Worm (Caenorhabditis elegans) whole organism, L2 larva: ENCODE measurements around the gene ampd-1.

ENCODE experiments used
- C34F6.9 ChIP-seq: fragments of 150-350 bp; optimal IDR thresholded peaks from 2 replicates; lab custom pipeline; 2014; ENCODE audit warnings: missing biosample characterization, missing genetic modification characterization
- F13H6.1 ChIP-seq: sonication (generic microtip); optimal IDR thresholded peaks from 2 replicates; lab custom pipeline; 2016; ENCODE audit warnings: missing genetic modification characterization, missing compliant biosample characterization
- Y55F3AM.14 ChIP-seq: fragments of 200-800 bp; sonication (Bioruptor generic); optimal IDR thresholded peaks from 2 replicates; lab custom pipeline; 2018; ENCODE audit warnings: mild to moderate bottlenecking, missing genetic modification characterization, missing compliant biosample characterization
- alr-1 ChIP-seq: fragments of 150-350 bp; optimal IDR thresholded peaks from 2 replicates; lab custom pipeline; 2014; ENCODE audit warnings: missing biosample characterization, missing genetic modification characterization
- aly-2 ChIP-seq: fragments of 150-350 bp; optimal IDR thresholded peaks from 2 replicates; lab custom pipeline; 2014; ENCODE audit warnings: missing biosample characterization, missing genetic modification characterization
- ama-1 ChIP-seq: fragments of 150-350 bp; optimal IDR thresholded peaks from 2 replicates; lab custom pipeline; 2018; ENCODE audit warnings: inconsistent platforms
- blmp-1 ChIP-seq: sonication (generic microtip); optimal IDR thresholded peaks from 2 replicates; lab custom pipeline; 2017; ENCODE audit warnings: missing genetic modification characterization, mild to moderate bottlenecking, missing compliant biosample characterization, antibody characterized with exemption, moderate library complexity; ENCODE audit not compliant: insufficient read depth
- ceh-16 ChIP-seq: fragments of 150-350 bp; optimal IDR thresholded peaks from 2 replicates; lab custom pipeline; 2014; ENCODE audit warnings: missing biosample characterization, missing genetic modification characterization
- ceh-82 ChIP-seq: fragments of 150-350 bp; optimal IDR thresholded peaks from 2 replicates; lab custom pipeline; 2014; ENCODE audit warnings: missing biosample characterization, missing genetic modification characterization
- crh-2 ChIP-seq: sonication (generic microtip); optimal IDR thresholded peaks from 2 replicates; lab custom pipeline; 2017; ENCODE audit warnings: missing biosample characterization, missing genetic modification characterization
- egl-27 ChIP-seq: sonication (generic microtip); optimal IDR thresholded peaks from 3 replicates; lab custom pipeline; 2017; ENCODE audit warnings: missing biosample characterization, missing genetic modification reagents, missing genetic modification characterization
- elt-1 ChIP-seq: fragments of 150-350 bp; optimal IDR thresholded peaks from 2 replicates; lab custom pipeline; 2014; ENCODE audit warnings: missing biosample characterization, missing genetic modification characterization
- elt-3 ChIP-seq: sonication (generic microtip); optimal IDR thresholded peaks from 2 replicates; lab custom pipeline; 2017; ENCODE audit warnings: missing biosample characterization, missing genetic modification characterization
- fos-1 ChIP-seq: fragments of 150-350 bp; optimal IDR thresholded peaks from 2 replicates; lab custom pipeline; 2014; ENCODE audit warnings: missing biosample characterization, missing genetic modification characterization
- gmeb-1 ChIP-seq: fragments of 150-350 bp; optimal IDR thresholded peaks from 2 replicates; lab custom pipeline; 2014; ENCODE audit warnings: missing biosample characterization, missing genetic modification characterization
- lin-39 ChIP-seq: fragments of 150-350 bp; optimal IDR thresholded peaks from 2 replicates; lab custom pipeline; 2014; ENCODE audit warnings: missing biosample characterization, missing genetic modification reagents, missing genetic modification characterization
- mab-5 ChIP-seq: fragments of 150-350 bp; optimal IDR thresholded peaks from 2 replicates; lab custom pipeline; 2014; ENCODE audit warnings: missing biosample characterization, missing genetic modification characterization
- mbf-1 ChIP-seq: sonication (generic microtip); optimal IDR thresholded peaks from 2 replicates; lab custom pipeline; 2017; ENCODE audit warnings: missing biosample characterization, missing genetic modification characterization
- mdl-1 ChIP-seq, 2 experiments: fragments of 150-350 bp in 1 of 2; sonication (generic microtip) in 1 of 2; optimal IDR thresholded peaks; 2 replicates each; lab custom pipeline; 2017; ENCODE audit warnings: missing biosample characterization in 2 of 2, missing genetic modification characterization in 2 of 2
- nhr-11 ChIP-seq: fragments of 150-350 bp; optimal IDR thresholded peaks from 2 replicates; lab custom pipeline; 2014; ENCODE audit warnings: missing biosample characterization, missing genetic modification characterization
- nhr-129 ChIP-seq: fragments of 150-350 bp; optimal IDR thresholded peaks from 2 replicates; lab custom pipeline; 2014; ENCODE audit warnings: missing biosample characterization, missing genetic modification characterization
- nhr-21 ChIP-seq: fragments of 150-350 bp; optimal IDR thresholded peaks from 2 replicates; lab custom pipeline; 2014; ENCODE audit warnings: missing biosample characterization, missing genetic modification characterization
- nhr-25 ChIP-seq: fragments of 150-350 bp; sonication (generic microtip); optimal IDR thresholded peaks from 3 replicates; lab custom pipeline; 2014; ENCODE audit warnings: missing biosample characterization, missing genetic modification characterization
- nhr-6 ChIP-seq: fragments of 150-350 bp; optimal IDR thresholded peaks from 2 replicates; lab custom pipeline; 2014; ENCODE audit warnings: missing biosample characterization, missing genetic modification characterization
- nhr-77 ChIP-seq: fragments of 150-350 bp; optimal IDR thresholded peaks from 2 replicates; lab custom pipeline; 2014; ENCODE audit warnings: missing biosample characterization, missing genetic modification characterization
- sem-4 ChIP-seq: fragments of 150-350 bp; optimal IDR thresholded peaks from 2 replicates; lab custom pipeline; 2014; ENCODE audit warnings: missing biosample characterization, missing genetic modification reagents, missing genetic modification characterization
- sma-3 ChIP-seq: sonication (generic microtip); optimal IDR thresholded peaks from 2 replicates; lab custom pipeline; 2016; ENCODE audit warnings: missing genetic modification reagents, missing genetic modification characterization, missing compliant biosample characterization
- sma-9 ChIP-seq, 2 experiments: fragments of 150-350 bp in 1 of 2; sonication (generic microtip) in 1 of 2; optimal IDR thresholded peaks; 2 replicates each; lab custom pipeline; 2014 to 2016; ENCODE audit warnings: missing genetic modification characterization in 2 of 2, mild to moderate bottlenecking in 1 of 2, missing biosample characterization in 1 of 2, missing compliant biosample characterization in 1 of 2, missing genetic modification reagents in 1 of 2, moderate library complexity in 1 of 2
- snpc-4 ChIP-seq: fragments of 150-350 bp; optimal IDR thresholded peaks from 2 replicates; lab custom pipeline; 2014; ENCODE audit warnings: missing biosample characterization, missing genetic modification characterization
- unc-55 ChIP-seq: fragments of 150-350 bp; sonication (generic microtip); optimal IDR thresholded peaks from 3 replicates; lab custom pipeline; 2014; ENCODE audit warnings: missing biosample characterization, missing genetic modification reagents, missing genetic modification characterization
- unc-62 ChIP-seq: fragments of 150-350 bp; optimal IDR thresholded peaks from 2 replicates; lab custom pipeline; 2014; ENCODE audit warnings: missing biosample characterization, missing genetic modification reagents, missing genetic modification characterization
- zag-1 ChIP-seq: fragments of 150-350 bp; optimal IDR thresholded peaks from 2 replicates; lab custom pipeline; 2014; ENCODE audit warnings: missing biosample characterization, missing genetic modification characterization
- ztf-1 ChIP-seq: fragments of 200-800 bp; sonication (Bioruptor generic); conservative IDR thresholded peaks from 2 replicates; pipeline ENCODE4 v1.3.6; 2022; ENCODE audit warnings: missing genetic modification characterization, missing compliant biosample characterization
- ztf-11 ChIP-seq: sonication (generic microtip); optimal IDR thresholded peaks from 2 replicates; lab custom pipeline; 2017; ENCODE audit warnings: missing biosample characterization, missing genetic modification characterization
- ztf-4 ChIP-seq: fragments of 150-350 bp; optimal IDR thresholded peaks from 2 replicates; lab custom pipeline; 2014; ENCODE audit warnings: missing biosample characterization, missing genetic modification characterization

ampd-1 gene

ce11 chrII:5229596-5229995 is 26.5 kb downstream of the ampd-1 start, which contains the start of gene EGAP2.2:
Gene EGAP2.2 (plus strand): TSS chrII:5229896.
- TF ChIP-seq lin-39 (tag; lab: Kevin White, UChicago) (no peak), sma-9 (GFP tag; optimal IDR thresholded peaks at IDR 0.05; lab: Kevin White, UChicago) (no peak), sma-9 (tag; optimal IDR thresholded peaks at IDR 0.05; lab: Kevin White, UChicago) (no peak), alr-1 (tag; lab: Kevin White, UChicago) (no peak), nhr-21 (tag; lab: Kevin White, UChicago) (no peak), sma-3 (GFP tag; lab: Kevin White, UChicago) (no peak), elt-3 (tag; lab: Kevin White, UChicago) (no peak), fos-1 (tag; lab: Kevin White, UChicago) (no peak), zag-1 (tag; lab: Kevin White, UChicago) (no peak), nhr-129 (tag; lab: Kevin White, UChicago) (no peak), ceh-82 (tag; lab: Kevin White, UChicago) (no peak)

DNA sequence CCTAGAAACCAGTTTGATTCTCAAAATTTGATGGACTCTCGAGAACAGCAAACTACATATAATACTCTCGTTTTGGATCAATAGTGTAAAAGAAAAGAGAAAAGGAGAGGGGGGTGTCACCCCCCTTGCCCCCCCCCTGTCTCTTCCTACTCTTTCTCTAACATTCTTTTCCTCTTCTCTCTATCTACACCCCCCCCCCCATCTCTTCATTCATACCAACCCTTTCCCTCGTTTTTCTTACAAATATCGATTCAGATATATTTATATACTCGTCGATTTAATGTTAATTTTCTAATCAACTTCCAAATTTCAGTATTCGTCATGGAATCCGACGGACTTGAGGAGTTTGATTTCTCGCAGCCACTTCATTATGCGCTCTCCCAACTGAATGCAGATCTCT is 28.0 kb downstream of the ampd-1 start, which contains the start of gene EGAP2.1:
EGAP2.1 (plus strand) TSS at position 301 of the 400 bp plus-strand sequence.
- no peak for TF ChIP-seq snpc-4 (tag; lab: Kevin White, UChicago)
- no peak for TF ChIP-seq unc-55
- no peak for TF ChIP-seq nhr-77 (tag; lab: Kevin White, UChicago)
- no peak for TF ChIP-seq egl-27 (tag; lab: Kevin White, UChicago)
- TF ChIP-seq lin-39 (tag; lab: Kevin White, UChicago): no peak
- TF ChIP-seq mab-5: no peak
- no peak for TF ChIP-seq ztf-11 (tag; lab: Kevin White, UChicago)
- no peak for TF ChIP-seq C34F6.9 (tag; lab: Kevin White, UChicago)
- no peak for TF ChIP-seq mbf-1 (tag; lab: Kevin White, UChicago)
- no peak for TF ChIP-seq F13H6.1 (tag; lab: Kevin White, UChicago)
- TF ChIP-seq Y55F3AM.14: no peak
- TF ChIP-seq ztf-1: no peak
- no peak for TF ChIP-seq unc-62 (GFP tag; lab: Kevin White, UChicago)
- TF ChIP-seq nhr-11: no peak
- no peak for TF ChIP-seq sma-9 (GFP tag; optimal IDR thresholded peaks at IDR 0.05; lab: Kevin White, UChicago)
- no peak for TF ChIP-seq sma-9 (tag; optimal IDR thresholded peaks at IDR 0.05; lab: Kevin White, UChicago)
- TF ChIP-seq, all 48 proteins: peak for 0

DNA sequence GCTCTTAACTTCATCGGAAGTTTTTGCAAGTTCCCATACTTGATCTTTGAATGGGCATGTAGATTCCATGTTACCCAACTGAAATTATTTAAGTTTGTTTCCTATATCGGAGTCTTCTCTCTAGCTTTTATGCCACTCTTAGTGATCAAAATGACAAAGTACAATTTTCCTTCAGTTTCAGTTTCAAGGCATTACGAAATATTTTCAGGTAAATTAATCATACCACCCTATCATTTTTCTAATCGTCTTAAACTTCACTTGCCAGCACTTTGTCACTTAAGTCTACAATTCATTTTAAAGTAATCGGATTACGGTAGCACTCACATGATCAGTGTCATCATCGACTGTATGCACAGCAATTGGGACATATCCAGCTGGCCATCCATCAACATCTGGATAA is 31.6 kb downstream of the ampd-1 start:
- no peak for TF ChIP-seq ama-1 (lab: Kevin White, UChicago)
- TF ChIP-seq sma-3 (GFP tag; lab: Kevin White, UChicago): no peak
- TF ChIP-seq lin-39 (tag; lab: Kevin White, UChicago): no peak
- no peak for TF ChIP-seq sem-4 (tag; lab: Kevin White, UChicago)
- TF ChIP-seq mdl-1 (tag; optimal IDR thresholded peaks at IDR 0.05; lab: Kevin White, UChicago): no peak
- TF ChIP-seq ztf-11 (tag; lab: Kevin White, UChicago): no peak
- no peak for TF ChIP-seq C34F6.9 (tag; lab: Kevin White, UChicago)
- TF ChIP-seq ztf-1: no peak
- TF ChIP-seq egl-27 (tag; lab: Kevin White, UChicago): no peak
- TF ChIP-seq blmp-1 (tag; lab: Kevin White, UChicago): no peak
- no peak for TF ChIP-seq ceh-16 (tag; lab: Kevin White, UChicago)
- no peak for TF ChIP-seq ztf-4
- TF ChIP-seq nhr-6 (tag; lab: Kevin White, UChicago): no peak
- no peak for TF ChIP-seq aly-2 (tag; lab: Kevin White, UChicago)
- no peak for TF ChIP-seq elt-1
- TF ChIP-seq crh-2: no peak

DNA sequence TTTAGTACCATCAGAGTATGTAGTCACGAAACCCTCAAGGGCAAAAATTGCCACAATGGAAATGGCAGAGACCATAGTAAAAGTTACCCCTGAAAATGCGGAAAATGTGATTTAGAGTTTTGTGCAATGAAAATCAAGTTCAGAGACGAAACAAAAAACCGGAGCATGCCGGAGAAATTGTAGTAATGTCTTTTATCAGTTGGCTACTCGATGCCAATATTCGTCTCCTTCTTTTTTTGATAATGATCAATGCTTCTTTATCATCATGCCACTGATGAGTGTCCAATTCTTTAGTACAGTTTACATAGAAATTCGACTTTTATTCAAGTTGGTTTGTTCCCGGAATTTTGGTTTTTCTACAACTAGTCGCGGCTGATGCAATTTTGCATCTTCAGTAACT is 32.6 kb downstream of the ampd-1 start, which contains the start of gene pho-1:
pho-1 (minus strand) TSS at position 89 of the 400 bp plus-strand sequence.
- TF ChIP-seq nhr-6 (tag; lab: Kevin White, UChicago): no peak
- no peak for TF ChIP-seq nhr-25 (tag; lab: Kevin White, UChicago)
- peak; percentile 82 for TF ChIP-seq fos-1 (tag; lab: Kevin White, UChicago)
- no peak for TF ChIP-seq elt-1
- TF ChIP-seq alr-1 (tag; lab: Kevin White, UChicago): no peak

DNA sequence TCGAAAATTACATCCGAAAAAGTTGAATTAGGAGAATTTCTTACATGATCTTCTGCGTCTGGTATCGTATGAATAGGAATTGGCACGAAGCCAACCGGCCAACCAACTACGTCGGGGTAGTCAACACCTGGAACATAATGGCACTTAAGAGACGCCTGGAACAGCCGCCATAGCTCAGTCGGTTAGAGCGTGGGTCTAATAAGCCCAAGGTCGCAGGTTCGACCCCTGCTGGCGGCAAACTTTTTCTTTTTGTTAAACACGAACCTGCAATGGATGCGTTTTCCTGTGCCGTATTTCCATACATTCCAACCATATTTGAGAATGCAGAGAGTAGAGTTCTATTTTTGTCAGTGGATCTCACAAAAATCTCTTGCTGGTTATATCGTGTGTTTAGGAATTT is 34.6 kb downstream of the ampd-1 start:
- TF ChIP-seq gmeb-1 (tag; lab: Kevin White, UChicago) (peak; percentile 24), aly-2 (tag; lab: Kevin White, UChicago) (no peak), sma-9 (GFP tag; optimal IDR thresholded peaks at IDR 0.05; lab: Kevin White, UChicago) (peak; percentile 22), sma-9 (tag; optimal IDR thresholded peaks at IDR 0.05; lab: Kevin White, UChicago) (no peak), nhr-129 (tag; lab: Kevin White, UChicago) (peak; percentile 47)
